Worm (Caenorhabditis elegans) whole organism, late embryonic: ENCODE results near the gene T02H6.11.

ENCODE experiments used
- ceh-24 ChIP-seq: sonication (generic microtip); optimal IDR thresholded peaks from 2 replicates; lab custom pipeline; 2016; ENCODE audit warnings: mild to moderate bottlenecking, missing genetic modification characterization, missing compliant biosample characterization
- elt-2 ChIP-seq: sonication (generic microtip); optimal IDR thresholded peaks from 2 replicates; lab custom pipeline; 2016; ENCODE audit warnings: missing genetic modification reagents, missing genetic modification characterization, missing compliant biosample characterization
- hlh-13 ChIP-seq: fragments of 200-800 bp; sonication (Bioruptor generic); optimal IDR thresholded peaks from 2 replicates; lab custom pipeline; 2018; ENCODE audit warnings: mild to moderate bottlenecking, missing genetic modification characterization, missing compliant biosample characterization
- hlh-30 ChIP-seq: sonication (generic microtip); optimal IDR thresholded peaks from 2 replicates; lab custom pipeline; 2017; ENCODE audit warnings: antibody characterized with exemption, missing genetic modification characterization, missing compliant biosample characterization; ENCODE audit not compliant: insufficient read depth
- nfya-1 ChIP-seq: sonication (generic microtip); optimal IDR thresholded peaks from 2 replicates; lab custom pipeline; 2017; ENCODE audit warnings: missing genetic modification characterization, mild to moderate bottlenecking, missing compliant biosample characterization, antibody characterized with exemption, moderate library complexity
- nhr-11 ChIP-seq: fragments of 150-350 bp; optimal IDR thresholded peaks from 2 replicates; lab custom pipeline; 2014; ENCODE audit warnings: missing biosample characterization, missing genetic modification characterization
- pax-1 ChIP-seq: fragments of 150-350 bp; optimal IDR thresholded peaks from 2 replicates; lab custom pipeline; 2014; ENCODE audit warnings: missing biosample characterization, missing genetic modification characterization
- rnt-1 ChIP-seq: sonication (generic microtip); optimal IDR thresholded peaks from 2 replicates; lab custom pipeline; 2016; ENCODE audit warnings: missing genetic modification characterization, missing compliant biosample characterization
- sdc-2 ChIP-seq: sonication (generic microtip); optimal IDR thresholded peaks from 2 replicates; lab custom pipeline; 2016; ENCODE audit warnings: missing genotype, missing genetic modification characterization, missing compliant biosample characterization
- sox-2 ChIP-seq: fragments of 200-800 bp; sonication (Bioruptor generic); IDR thresholded peaks from 2 replicates; pipeline ENCODE4 v1.3.6; 2022; ENCODE audit warnings: missing genetic modification reagents, missing genetic modification characterization, missing compliant biosample characterization
- sox-4 ChIP-seq: sonication (generic microtip); optimal IDR thresholded peaks from 2 replicates; lab custom pipeline; 2017; ENCODE audit warnings: mild to moderate bottlenecking, missing genetic modification characterization, inconsistent platforms, missing compliant biosample characterization
- syd-9 ChIP-seq: sonication (generic microtip); optimal IDR thresholded peaks from 2 replicates; lab custom pipeline; 2016; ENCODE audit warnings: mild to moderate bottlenecking, missing genetic modification characterization, moderate library complexity, missing compliant biosample characterization
- ztf-16 ChIP-seq: sonication (generic microtip); optimal IDR thresholded peaks from 2 replicates; lab custom pipeline; 2017; ENCODE audit warnings: missing genetic modification characterization, missing compliant biosample characterization

ce11 chrII:667864-668263 is 33.1 kb downstream of the T02H6.11 start:
- TF ChIP-seq nhr-11 (tag; lab: Kevin White, UChicago) (no peak), sox-2 (GFP tag; lab: Robert Waterston, UW) (no peak), ceh-24 (no peak), sdc-2 (tag; lab: Kevin White, UChicago) (no peak), nfya-1 (tag; lab: Kevin White, UChicago) (no peak), rnt-1 (tag; lab: Kevin White, UChicago) (no peak), elt-2 (tag; lab: Kevin White, UChicago) (no peak), hlh-30 (tag; lab: Kevin White, UChicago) (no peak), sox-4 (tag; lab: Kevin White, UChicago) (no peak), syd-9 (tag; lab: Kevin White, UChicago) (no peak), pax-1 (tag; lab: Kevin White, UChicago) (no peak), ztf-16 (tag; lab: Kevin White, UChicago) (no peak), hlh-13 (GFP tag; lab: Kevin White, UChicago) (no peak)
